Fruit fly (Drosophila melanogaster): Measurements from ENCODE around the gene CG32856.

CG32856 gene

DNA sequence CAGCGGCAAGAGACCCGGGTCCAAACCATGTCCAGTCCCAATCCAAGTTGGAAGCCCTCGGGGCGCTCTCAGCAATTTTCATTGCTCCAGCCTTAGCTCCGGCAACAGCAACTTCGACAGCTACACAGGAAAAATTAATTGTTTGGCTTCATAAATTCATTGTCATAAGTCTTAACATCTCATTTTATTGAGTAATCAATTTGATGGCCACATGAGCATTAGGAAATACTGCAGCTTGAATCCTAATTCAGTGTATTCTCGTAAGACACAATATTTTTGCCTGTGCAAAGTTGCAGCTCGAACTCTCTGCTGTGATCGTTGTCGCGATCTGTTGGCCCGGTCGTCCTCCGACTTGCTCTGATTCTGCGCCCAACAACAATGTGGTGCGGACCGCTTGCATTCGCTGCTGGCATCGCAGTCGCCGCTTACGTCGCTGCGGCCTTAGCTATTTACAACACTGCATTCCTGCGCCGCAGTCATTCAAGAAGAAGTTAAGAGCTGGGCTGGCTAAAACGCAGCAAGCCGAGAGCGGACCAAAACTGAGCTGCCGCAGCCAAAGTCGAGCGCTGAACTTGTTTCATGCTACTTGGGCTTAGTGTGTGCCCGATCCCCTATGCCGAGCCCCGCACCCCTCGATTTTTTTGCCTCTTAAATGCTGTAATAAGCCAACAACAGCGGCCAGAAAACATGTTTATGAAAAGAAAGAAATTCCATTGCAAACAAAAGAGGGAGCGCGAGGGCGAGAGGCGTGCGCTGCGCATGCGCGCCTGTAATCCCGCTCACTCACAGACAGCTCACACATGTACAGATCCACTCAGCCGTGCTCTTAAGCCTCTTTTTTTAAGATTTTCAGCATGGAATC lies 45.6 kb downstream of the CG32856 start (continued):
- TF ChIP-seq Sox102F (GFP tag; optimal IDR thresholded peaks at IDR 0.05) = peak; percentile 95
- peak; percentile 97 for TF ChIP-seq OdsH (GFP tag; optimal IDR thresholded peaks at IDR 0.05)
- peak; percentile 98 for TF ChIP-seq CG3919 (GFP tag; optimal IDR thresholded peaks at IDR 0.05)
- peak; percentile 97 for TF ChIP-seq CG7368 (GFP tag; optimal IDR thresholded peaks at IDR 0.05)
- peak; percentile 98 for TF ChIP-seq Hr39 (GFP tag; optimal IDR thresholded peaks at IDR 0.05)
- TF ChIP-seq ss (GFP tag; optimal IDR thresholded peaks at IDR 0.05) = peak; percentile 72 to 88
- peak; percentile 98 for TF ChIP-seq CG6163 (GFP tag; IDR thresholded peaks at IDR 0.05)
- peak; percentile 97 for TF ChIP-seq topi (GFP tag; optimal IDR thresholded peaks at IDR 0.05)
- TF ChIP-seq Sox15 (GFP tag; optimal IDR thresholded peaks at IDR 0.05) = peak; percentile 95
- peak; percentile 89 for TF ChIP-seq CG6276 (GFP tag; optimal IDR thresholded peaks at IDR 0.05)
- TF ChIP-seq CG10669 (GFP tag; optimal IDR thresholded peaks at IDR 0.05) = peak; percentile 96
- TF ChIP-seq CG32006 (GFP tag; optimal IDR thresholded peaks at IDR 0.05) = peak; percentile 94
- peak; percentile 96 for TF ChIP-seq achi (GFP tag; optimal IDR thresholded peaks at IDR 0.05)
- TF ChIP-seq CG34406 (GFP tag; optimal IDR thresholded peaks at IDR 0.05) = peak; percentile 95
- TF ChIP-seq eg (GFP tag; IDR thresholded peaks at IDR 0.05) = peak; percentile 95
- TF ChIP-seq CG10631 (GFP tag; optimal IDR thresholded peaks at IDR 0.05) = peak; percentile 96
- TF ChIP-seq lz (GFP tag; optimal IDR thresholded peaks at IDR 0.05) = peak; percentile 96
- peak; percentile 88 for TF ChIP-seq CG4318 (GFP tag; optimal IDR thresholded peaks at IDR 0.05)
- TF ChIP-seq svp (GFP tag) = peak; percentile 99
- TF ChIP-seq CG15336 (GFP tag; IDR thresholded peaks at IDR 0.05) = peak; percentile 95
- peak; percentile 97 for TF ChIP-seq cyc (GFP tag; optimal IDR thresholded peaks at IDR 0.05)
- peak; percentile 98 for TF ChIP-seq esn (GFP tag; optimal IDR thresholded peaks at IDR 0.05)
- peak; percentile 97 for TF ChIP-seq CG6792 (GFP tag; optimal IDR thresholded peaks at IDR 0.05)
- TF ChIP-seq CG31627 (GFP tag; optimal IDR thresholded peaks at IDR 0.05) = peak; percentile 97
- peak; percentile 84 for TF ChIP-seq CG11294 (GFP tag; IDR thresholded peaks at IDR 0.05)
- peak; percentile 86 for TF ChIP-seq Lpt (GFP tag; optimal IDR thresholded peaks at IDR 0.05)
- peak; percentile 95 for TF ChIP-seq CG8632 (GFP tag; optimal IDR thresholded peaks at IDR 0.05)
- peak; percentile 76 for TF ChIP-seq CG9139 (GFP tag; optimal IDR thresholded peaks at IDR 0.05)
- TF ChIP-seq Smox (GFP tag; optimal IDR thresholded peaks at IDR 0.05) = peak; percentile 96
- peak; percentile 94 for TF ChIP-seq CG8319 (GFP tag; optimal IDR thresholded peaks at IDR 0.05)
- peak; percentile 91 for TF ChIP-seq CG16779 (tag; optimal IDR thresholded peaks at IDR 0.05)
- peak; percentile 98 for TF ChIP-seq Met (GFP tag; optimal IDR thresholded peaks at IDR 0.05)
- peak; percentile 94 to 95 for TF ChIP-seq salr (GFP tag; optimal IDR thresholded peaks at IDR 0.05)
- TF ChIP-seq acj6 (GFP tag; optimal IDR thresholded peaks at IDR 0.05) = peak; percentile 97
- TF ChIP-seq CG3032 (tag; optimal IDR thresholded peaks at IDR 0.05) = peak; percentile 93
- TF ChIP-seq fd59A (GFP tag; optimal IDR thresholded peaks at IDR 0.05) = peak; percentile 92

DNA sequence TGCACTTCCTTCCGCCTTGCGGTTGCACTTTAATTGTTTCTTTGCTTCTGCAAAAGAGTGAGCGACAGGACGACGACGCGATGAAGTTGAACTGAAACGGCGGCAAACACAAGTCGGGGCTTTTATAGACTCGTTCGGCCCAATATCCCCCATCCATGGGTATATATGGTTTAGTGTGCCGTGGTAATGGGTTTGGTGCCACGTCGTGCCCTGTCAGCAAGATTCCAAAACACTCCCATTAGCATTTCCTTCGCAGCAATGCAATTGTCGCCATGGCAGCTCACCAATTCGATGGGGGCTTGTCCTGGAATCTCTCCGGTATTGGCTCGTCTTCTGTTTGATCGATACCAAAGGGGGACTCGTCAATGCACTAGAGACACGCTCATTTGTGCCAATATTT lies 47.2 kb downstream of the CG32856 start, which contains the start of gene CG45105:
Gene CG45105 (minus strand): TSS at position 101 of the 400 bp plus-strand sequence.
- TF ChIP-seq Sox14 (GFP tag; optimal IDR thresholded peaks at IDR 0.05) (no peak), CG6854 (GFP tag; optimal IDR thresholded peaks at IDR 0.05) (no peak), net (GFP tag; optimal IDR thresholded peaks at IDR 0.05) (no peak), CG32006 (GFP tag; optimal IDR thresholded peaks at IDR 0.05) (no peak), Eip75B (GFP tag; optimal IDR thresholded peaks at IDR 0.05) (no peak), CG3919 (GFP tag; optimal IDR thresholded peaks at IDR 0.05) (no peak), Hr4 (GFP tag; optimal IDR thresholded peaks at IDR 0.05) (no peak), CG4318 (GFP tag; optimal IDR thresholded peaks at IDR 0.05) (no peak), CG9139 (GFP tag; optimal IDR thresholded peaks at IDR 0.05) (no peak), CG6163 (GFP tag; IDR thresholded peaks at IDR 0.05) (no peak), esn (GFP tag; optimal IDR thresholded peaks at IDR 0.05) (no peak), dac (GFP tag; optimal IDR thresholded peaks at IDR 0.05) (no peak), Hr38 (GFP tag; optimal IDR thresholded peaks at IDR 0.05) (no peak), salr (GFP tag; optimal IDR thresholded peaks at IDR 0.05) (no peak), vri (GFP tag; optimal IDR thresholded peaks at IDR 0.05) (no peak), CG6792 (GFP tag; optimal IDR thresholded peaks at IDR 0.05) (no peak), Sox15 (GFP tag; optimal IDR thresholded peaks at IDR 0.05) (no peak), OdsH (GFP tag; optimal IDR thresholded peaks at IDR 0.05) (no peak), CG6808 (GFP tag; optimal IDR thresholded peaks at IDR 0.05) (no peak)
